Worm (Caenorhabditis elegans): ENCODE measurements around the gene str-130.

ce11 chrV:8072047-8072446 is 18.4 kb downstream of the str-130 start, which contains the start of gene str-144:
- TF ChIP-seq set-16 (GFP tag; IDR thresholded peaks at IDR 0.05) (no peak), php-3 (GFP tag; IDR thresholded peaks at IDR 0.05) (no peak)

All from whole organism, L4 larva.